Worm (Caenorhabditis elegans): ENCODE data around the gene nra-1.

nra-1 gene

DNA sequence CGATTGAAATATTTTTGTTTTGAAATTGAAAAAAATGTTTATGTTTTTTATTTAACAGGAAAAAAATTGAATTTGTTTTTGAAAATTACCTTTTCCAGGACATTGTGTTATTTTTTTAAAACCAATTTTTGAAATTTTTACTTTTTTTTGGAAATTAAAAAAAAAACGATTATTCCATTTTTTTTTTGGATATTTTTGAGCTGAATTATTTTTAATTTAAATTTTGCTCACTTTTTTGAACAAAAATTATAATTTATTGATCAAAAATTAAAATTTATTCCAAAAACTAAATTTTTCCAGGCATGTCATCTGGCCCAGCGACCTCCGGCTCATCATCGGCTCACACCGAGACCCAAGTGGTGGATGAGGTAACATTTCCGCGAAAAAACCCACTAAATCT lies 29.0 kb downstream of the nra-1 start, which contains the start of gene gtf-2E1:
Gene gtf-2E1, plus strand, starts transcription at position 301 of the 400 bp plus-strand sequence.
- TF ChIP-seq T26A8.4 (GFP tag; IDR thresholded peaks at IDR 0.05) (no peak), zfp-3 (GFP tag; conservative IDR thresholded peaks at IDR 0.05) (no peak), egl-27 (tag; optimal IDR thresholded peaks at IDR 0.05) (no peak), Y5F2A.4 (GFP tag; optimal IDR thresholded peaks at IDR 0.05) (no peak), D1046.2 (GFP tag; IDR thresholded peaks at IDR 0.05) (no peak), snpc-1.2 (GFP tag; IDR thresholded peaks at IDR 0.05) (no peak), lin-15B (tag; optimal IDR thresholded peaks at IDR 0.05) (no peak), saeg-2 (GFP tag; IDR thresholded peaks at IDR 0.05) (no peak), egl-43 (GFP tag; IDR thresholded peaks at IDR 0.05) (no peak), nhr-77 (tag; optimal IDR thresholded peaks at IDR 0.05) (no peak), mep-1 (tag; optimal IDR thresholded peaks at IDR 0.05) (no peak), spr-1 (tag; optimal IDR thresholded peaks at IDR 0.05) (no peak), aly-2 (tag; optimal IDR thresholded peaks at IDR 0.05) (no peak), nhr-76 (tag; optimal IDR thresholded peaks at IDR 0.05) (no peak), daf-19 (GFP tag; conservative IDR thresholded peaks at IDR 0.05) (no peak), nhr-10 (tag; optimal IDR thresholded peaks at IDR 0.05) (no peak), madf-5 (GFP tag; IDR thresholded peaks at IDR 0.05) (no peak), lim-7 (GFP tag; IDR thresholded peaks at IDR 0.05) (no peak), T20F7.1 (GFP tag; optimal IDR thresholded peaks at IDR 0.05) (no peak), duxl-1 (tag; optimal IDR thresholded peaks at IDR 0.05; ENCODE audit: poor library complexity) (no peak)

DNA sequence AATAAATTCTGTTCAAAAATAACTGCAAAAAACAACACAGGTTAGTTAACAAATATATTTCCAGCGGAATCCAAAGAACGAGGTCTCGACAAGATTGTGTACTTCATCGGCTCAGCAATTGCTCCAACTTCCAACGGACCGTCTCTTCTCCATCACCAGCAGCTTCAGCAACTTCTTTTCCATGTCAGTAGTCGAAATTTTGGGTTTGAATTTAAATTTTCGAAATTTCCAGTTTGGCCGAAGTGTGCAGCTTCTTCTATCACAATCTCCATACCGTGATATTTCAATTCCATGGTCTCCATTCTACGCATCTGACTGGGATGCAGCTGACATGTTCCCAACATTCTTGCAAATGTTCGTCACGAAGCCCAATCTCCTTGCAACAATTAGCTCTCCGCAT lies 30.6 kb downstream of the nra-1 start:
- no peak for TF ChIP-seq lin-15B (tag; optimal IDR thresholded peaks at IDR 0.05)
- no peak for TF ChIP-seq egl-43 (GFP tag; IDR thresholded peaks at IDR 0.05)
- no peak for TF ChIP-seq attf-4 (tag; optimal IDR thresholded peaks at IDR 0.05)
- no peak for TF ChIP-seq lir-3 (tag; optimal IDR thresholded peaks at IDR 0.05)
- peak; percentile 99 for TF ChIP-seq aha-1 (tag)
- TF ChIP-seq saeg-2 (GFP tag; IDR thresholded peaks at IDR 0.05): no peak
- no peak for TF ChIP-seq ZK337.2 (GFP tag; IDR thresholded peaks at IDR 0.05)

DNA sequence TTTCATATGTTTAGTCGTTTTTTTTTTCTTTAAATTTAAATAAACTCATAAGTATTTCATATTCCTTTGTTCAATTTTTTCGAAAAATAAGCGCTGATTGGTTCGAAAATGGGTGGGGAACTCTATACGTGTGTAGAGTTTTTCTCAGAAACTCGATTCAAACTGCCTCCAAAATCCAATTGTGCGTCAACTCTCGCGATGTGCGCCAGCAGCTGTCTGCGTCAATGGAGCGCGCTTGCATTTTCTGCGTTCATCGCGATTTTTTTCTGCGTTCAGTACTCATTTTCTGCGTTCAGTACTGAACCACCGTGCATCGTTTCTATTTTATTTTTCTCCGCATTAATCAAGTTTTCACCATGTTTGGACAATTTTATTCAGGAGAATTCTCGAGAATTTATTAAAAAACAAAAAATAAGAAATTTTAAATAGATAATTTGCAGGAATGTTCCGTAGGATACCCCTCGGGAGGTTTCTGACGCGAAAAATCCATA lies 34.3 kb downstream of the nra-1 start, which contains the start of gene eelo-2:
Gene eelo-2, plus strand, starts transcription at position 441 of the 491 bp plus-strand sequence.
- TF ChIP-seq Y75B8A.6 (GFP tag; IDR thresholded peaks at IDR 0.05): peak; percentile 90
- peak; percentile 87 for TF ChIP-seq lir-3 (tag; optimal IDR thresholded peaks at IDR 0.05)
- peak; percentile 97 for TF ChIP-seq hlh-11 (tag; optimal IDR thresholded peaks at IDR 0.05)
- no peak for TF ChIP-seq F26F4.8 (GFP tag; conservative IDR thresholded peaks at IDR 0.05)
- peak; percentile 96 for TF ChIP-seq mdt-29 (GFP tag; IDR thresholded peaks at IDR 0.05)
- TF ChIP-seq F37D6.2 (tag; optimal IDR thresholded peaks at IDR 0.05): peak; percentile 96
- peak; percentile 99 for TF ChIP-seq snpc-1.2 (GFP tag; IDR thresholded peaks at IDR 0.05)
- peak; percentile 62 for TF ChIP-seq ama-1 (optimal IDR thresholded peaks at IDR 0.05)
- peak; percentile 97 for TF ChIP-seq zfp-3 (GFP tag; conservative IDR thresholded peaks at IDR 0.05)
- TF ChIP-seq zag-1 (tag; optimal IDR thresholded peaks at IDR 0.05): peak; percentile 86
- TF ChIP-seq mxl-3 (GFP tag; optimal IDR thresholded peaks at IDR 0.05): peak; percentile 88
- TF ChIP-seq ceh-20 (GFP tag; IDR thresholded peaks at IDR 0.05): peak; percentile 96
- peak; percentile 63 for TF ChIP-seq pqm-1 (tag; optimal IDR thresholded peaks at IDR 0.05)
- peak; percentile 54 for TF ChIP-seq nhr-237 (tag; optimal IDR thresholded peaks at IDR 0.05)
- TF ChIP-seq ces-1 (GFP tag; optimal IDR thresholded peaks at IDR 0.05): peak; percentile 34
- no peak for TF ChIP-seq ztf-11 (tag; optimal IDR thresholded peaks at IDR 0.05)
- TF ChIP-seq rbr-2 (tag; optimal IDR thresholded peaks at IDR 0.05): peak; percentile 98
- TF ChIP-seq vab-7 (GFP tag; IDR thresholded peaks at IDR 0.05): peak; percentile 87
- peak; percentile 94 for TF ChIP-seq jun-1 (tag; optimal IDR thresholded peaks at IDR 0.05)
- TF ChIP-seq daf-8 (GFP tag; IDR thresholded peaks at IDR 0.05): no peak
- peak; percentile 93 for TF ChIP-seq hlh-30 (tag; optimal IDR thresholded peaks at IDR 0.05; ENCODE audit: insufficient read depth)
- peak; percentile 33 for TF ChIP-seq egl-27 (tag; optimal IDR thresholded peaks at IDR 0.05)
- peak; percentile 94 for TF ChIP-seq saeg-2 (GFP tag; IDR thresholded peaks at IDR 0.05)
- peak; percentile 97 for TF ChIP-seq lin-29 (GFP tag; IDR thresholded peaks at IDR 0.05)
- TF ChIP-seq nhr-41 (GFP tag; IDR thresholded peaks at IDR 0.05): peak; percentile 90
- peak; percentile 97 for TF ChIP-seq fkh-10 (GFP tag; optimal IDR thresholded peaks at IDR 0.05)
- TF ChIP-seq dmd-8 (GFP tag; IDR thresholded peaks at IDR 0.05): 0 out of 2 replicates have a peak, but pooled peaks have one; percentile 13
- peak; percentile 89 for TF ChIP-seq php-3 (GFP tag; IDR thresholded peaks at IDR 0.05)
- TF ChIP-seq skn-1 (tag; optimal IDR thresholded peaks at IDR 0.05): no peak
- peak; percentile 91 for TF ChIP-seq nhr-28 (tag; optimal IDR thresholded peaks at IDR 0.05)
